Worm (Caenorhabditis elegans) whole organism, L1 larva: ENCODE results near the gene col-153.

Experiments
- F16B12.6 ChIP-seq: fragments of 150-350 bp; optimal IDR thresholded peaks from 2 replicates; lab custom pipeline; 2014; ENCODE audit warnings: missing biosample characterization, missing genetic modification characterization
- ama-1 ChIP-seq: fragments of 150-350 bp; optimal IDR thresholded peaks from 2 replicates; lab custom pipeline; 2014
- blmp-1 ChIP-seq: fragments of 150-350 bp; optimal IDR thresholded peaks from 2 replicates; lab custom pipeline; 2014; ENCODE audit warnings: missing biosample characterization, missing genetic modification characterization
- ceh-82 ChIP-seq, 3 experiments: fragments of 150-350 bp in 1 of 3; sonication (generic microtip) in 2 of 3; optimal IDR thresholded peaks; 2 replicates each; lab custom pipeline; 2014 to 2017; ENCODE audit warnings: missing biosample characterization in 3 of 3, missing genetic modification characterization in 3 of 3
- dpl-1 ChIP-seq, 3 experiments: fragments of 150-350 bp in 2 of 3; sonication (generic microtip) in 1 of 3; optimal IDR thresholded peaks; 2 replicates each; lab custom pipeline; 2014 to 2017; ENCODE audit warnings: missing biosample characterization in 3 of 3, missing genetic modification characterization in 3 of 3, missing genetic modification reagents in 3 of 3
- egl-27 ChIP-seq, 2 experiments: fragments of 150-350 bp in 1 of 2; sonication (generic microtip); optimal IDR thresholded peaks; 3 replicates each; lab custom pipeline; 2017 to 2018; ENCODE audit warnings: missing biosample characterization in 2 of 2, missing genetic modification characterization in 2 of 2, missing genetic modification reagents in 2 of 2
- elt-3 ChIP-seq, 6 experiments: fragments of 150-350 bp in 1 of 6; sonication (generic microtip); optimal IDR thresholded peaks; 2 replicates each; lab custom pipeline; 2017 to 2018; ENCODE audit warnings: missing biosample characterization in 6 of 6, missing genetic modification characterization in 6 of 6, inconsistent platforms in 1 of 6
- nhr-11 ChIP-seq: fragments of 150-350 bp; optimal IDR thresholded peaks from 2 replicates; lab custom pipeline; 2014; ENCODE audit warnings: missing biosample characterization, missing genetic modification characterization
- nhr-76 ChIP-seq: sonication (generic microtip); optimal IDR thresholded peaks from 2 replicates; lab custom pipeline; 2017; ENCODE audit warnings: missing biosample characterization, missing genetic modification characterization
- nhr-90 ChIP-seq: sonication (generic microtip); optimal IDR thresholded peaks from 2 replicates; lab custom pipeline; 2016; ENCODE audit warnings: mild to moderate bottlenecking, missing genetic modification characterization, missing compliant biosample characterization; ENCODE audit not compliant: poor library complexity
- pqm-1 ChIP-seq: sonication (generic microtip); optimal IDR thresholded peaks from 3 replicates; lab custom pipeline; 2017; ENCODE audit warnings: missing biosample characterization, missing genetic modification characterization

- TF ChIP-seq dpl-1 (GFP tag; optimal IDR thresholded peaks at IDR 0.05; lab: Kevin White, UChicago) (peak; percentile 4 to 32 (median 30)), nhr-76 (no peak), blmp-1 (tag; lab: Kevin White, UChicago) (peak; percentile 93), pqm-1 (peak; percentile 16), F16B12.6 (tag; lab: Kevin White, UChicago) (no peak), ceh-82 (tag; optimal IDR thresholded peaks at IDR 0.05; lab: Kevin White, UChicago) (peak in 2 of 3 experiments; percentile 13 to 58), ama-1 (peak; percentile 23), elt-3 (tag; optimal IDR thresholded peaks at IDR 0.05; lab: Kevin White, UChicago) (peak in 3 of 6 experiments; percentile 19 to 83 (median 61)), nhr-90 (tag; lab: Kevin White, UChicago) (peak; percentile 50), egl-27 (tag; optimal IDR thresholded peaks at IDR 0.05; lab: Kevin White, UChicago) (no peak), nhr-11 (tag; lab: Kevin White, UChicago) (no peak)
Measured at ce11 chrV:10940571-10940991, 9.0 kb upstream of the col-153 start.
